Fruit fly (Drosophila melanogaster): ENCODE data around the gene Grl36b.

dm6 chr2L:18159172-18159571 is 33.6 kb upstream of the Grl36b start, which contains the start of gene JMJD4:
- no peak for TF ChIP-seq br (GFP tag; optimal IDR thresholded peaks at IDR 0.05)
- TF ChIP-seq dmrt93B (GFP tag; optimal IDR thresholded peaks at IDR 0.05): no peak
- TF ChIP-seq Abd-B (GFP tag; optimal IDR thresholded peaks at IDR 0.05): no peak
- TF ChIP-seq usp (GFP tag; optimal IDR thresholded peaks at IDR 0.05): no peak
- no peak for TF ChIP-seq Hr78 (GFP tag; optimal IDR thresholded peaks at IDR 0.05)
- no peak for TF ChIP-seq Dif (GFP tag; optimal IDR thresholded peaks at IDR 0.05; ENCODE audit: partially characterized antibody)
